Fruit fly (Drosophila melanogaster) whole organism, prepupa: ENCODE results near the gene Sac1.
"Not testable (repeated sequence)": the region's sequence is repeated elsewhere in the genome, so short reads cannot be mapped to it uniquely, and the experiment has no call there.

Experiments used
- Blimp-1 ChIP-seq: fragments of 200-800 bp; sonication (Bioruptor generic); optimal IDR thresholded peaks from 3 replicates; lab custom pipeline; 2017; ENCODE audit warnings: missing biosample characterization, missing genetic modification characterization, mild to moderate bottlenecking, moderate library complexity, missing genetic modification reagents
- CG32006 ChIP-seq: fragments of 200-800 bp; sonication (Bioruptor generic); optimal IDR thresholded peaks from 3 replicates; lab custom pipeline; 2017; ENCODE audit warnings: missing biosample characterization, mild to moderate bottlenecking, missing genetic modification characterization
- CG3919 ChIP-seq: fragments of 200-800 bp; sonication (Bioruptor generic); optimal IDR thresholded peaks from 3 replicates; lab custom pipeline; 2016; ENCODE audit warnings: missing biosample characterization, missing genetic modification characterization
- CG8319 ChIP-seq: fragments of 200-800 bp; sonication (Bioruptor generic); optimal IDR thresholded peaks from 3 replicates; lab custom pipeline; 2016; ENCODE audit warnings: missing biosample characterization, missing genetic modification characterization
- Hr38 ChIP-seq: sonication (Bioruptor generic); optimal IDR thresholded peaks from 2 replicates; lab custom pipeline; 2016; ENCODE audit warnings: missing biosample characterization, missing genetic modification characterization
- OdsH ChIP-seq: fragments of 200-800 bp; sonication (Bioruptor generic); optimal IDR thresholded peaks from 3 replicates; lab custom pipeline; 2016; ENCODE audit warnings: missing biosample characterization, missing genetic modification characterization
- cyc ChIP-seq: fragments of 200-800 bp; sonication (Bioruptor generic); optimal IDR thresholded peaks from 3 replicates; lab custom pipeline; 2016; ENCODE audit warnings: missing biosample characterization, missing genetic modification characterization
- fd59A ChIP-seq: fragments of 200-800 bp; sonication (Bioruptor generic); optimal IDR thresholded peaks from 2 replicates; lab custom pipeline; 2017; ENCODE audit warnings: missing biosample characterization, mild to moderate bottlenecking, missing genetic modification characterization, missing genetic modification reagents
- fd85E ChIP-seq: fragments of 200-800 bp; sonication (Bioruptor generic); optimal IDR thresholded peaks from 3 replicates; lab custom pipeline; 2016; ENCODE audit warnings: missing biosample characterization, missing genetic modification characterization
- topi ChIP-seq: fragments of 200-800 bp; sonication (Bioruptor generic); optimal IDR thresholded peaks from 3 replicates; lab custom pipeline; 2016; ENCODE audit warnings: missing biosample characterization, missing genetic modification characterization

DNA sequence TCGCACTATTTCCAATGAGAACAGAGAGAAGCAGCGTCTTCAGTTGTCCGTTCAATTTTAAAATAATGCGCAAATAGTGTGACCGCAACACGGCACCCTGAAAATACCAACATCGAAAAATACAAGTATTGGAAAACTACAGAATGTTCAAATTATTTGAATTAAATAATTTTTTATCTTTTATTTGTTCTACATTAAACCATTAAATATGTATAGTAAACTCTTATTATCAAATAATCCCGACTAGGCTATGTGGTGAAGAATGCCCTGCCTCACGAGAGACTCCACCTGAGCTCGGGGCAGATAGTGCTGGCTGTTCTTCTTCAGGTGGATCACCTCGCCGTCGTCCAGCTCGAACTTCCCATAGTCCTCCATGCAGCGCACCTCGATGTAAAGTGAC is 794 bp upstream of the Sac1 start, which contains the start of gene CG32318:
- TF ChIP-seq OdsH; CG32006 (GFP tag; lab: Kevin White, UChicago); Hr38 (GFP tag; lab: Kevin White, UChicago); Blimp-1; CG3919 (GFP tag; lab: Kevin White, UChicago); fd59A (GFP tag; lab: Kevin White, UChicago); topi; CG8319; fd85E (GFP tag; lab: Kevin White, UChicago); cyc (GFP tag; lab: Kevin White, UChicago): not testable (repeated sequence)
